Fruit fly (Drosophila melanogaster) ovary, adult (tissue): ENCODE measurements around the gene lark.
A peak's percentile ranks its signal among the peaks of the same experiment; 100 is the strongest.

ENCODE experiments used
- CG17801 ChIP-seq: fragments of 200-800 bp; optimal IDR thresholded peaks from 2 replicates; lab custom pipeline; 2019; ENCODE audit warnings: missing biosample characterization, mild to moderate bottlenecking, missing genetic modification characterization, moderate library complexity; ENCODE audit not compliant: partially characterized antibody

The lark gene

DNA sequence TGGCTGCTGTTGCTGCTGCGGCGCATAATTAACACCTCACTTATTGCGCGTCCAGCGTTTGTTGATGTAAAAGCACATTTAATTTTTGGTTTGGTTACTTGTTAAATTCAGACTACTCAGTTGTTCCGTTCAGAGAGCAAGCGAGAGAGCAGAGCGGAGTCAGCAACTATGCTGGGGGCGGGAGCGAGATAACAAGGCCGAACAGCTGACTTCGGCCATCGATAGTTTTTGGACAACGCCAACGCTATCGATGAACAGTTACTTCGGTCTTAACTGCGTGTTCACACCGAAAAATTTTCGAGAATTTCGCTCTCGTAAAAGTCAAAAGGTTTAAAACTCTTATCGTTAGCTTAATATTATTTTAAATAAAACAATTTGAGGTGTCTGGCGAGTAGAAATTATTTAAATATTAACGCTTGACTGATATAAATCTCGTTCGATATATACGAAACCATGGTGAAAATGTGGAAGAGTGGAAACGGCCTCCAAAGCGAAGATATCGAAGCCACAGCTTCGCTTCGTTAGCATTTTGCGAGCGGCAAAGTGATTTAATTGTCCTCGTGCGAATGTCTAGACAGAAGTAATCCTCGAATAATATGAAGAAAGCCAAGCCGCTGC, 42.4 kb downstream of the lark start, which contains the start of the genes SMSr and smid:
Gene SMSr (minus strand): TSS at position 116 of the 618 bp plus-strand sequence.
Gene smid (plus strand): TSS at position 256 of the 618 bp plus-strand sequence.
- peak; percentile 26 for TF ChIP-seq CG17801 (GFP tag; lab: Kevin White, UChicago)

DNA sequence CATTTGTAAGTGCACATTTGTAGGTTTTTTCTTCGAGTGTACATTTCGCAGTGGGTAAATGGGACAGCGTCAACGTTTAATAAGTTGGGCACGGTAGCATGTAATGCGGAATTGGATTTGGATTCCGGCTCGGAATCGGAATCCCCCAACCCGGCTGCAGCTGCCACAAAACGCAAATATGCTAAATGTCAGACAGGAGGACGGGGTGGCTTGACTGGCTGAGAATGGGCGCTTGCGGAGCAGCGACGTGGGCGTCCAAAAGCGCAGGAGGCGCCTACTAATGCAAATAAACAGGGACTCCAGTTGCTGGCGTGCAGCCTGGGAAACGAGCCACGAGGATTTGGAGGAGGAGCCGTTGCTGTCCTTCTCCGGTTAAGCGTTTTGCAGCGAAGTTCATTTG, 48.7 kb downstream of the lark start, which contains the start of gene CG8564:
Gene CG8564 (minus strand): TSS at position 101 of the 400 bp plus-strand sequence.
- TF ChIP-seq CG17801 (GFP tag; lab: Kevin White, UChicago): no peak

DNA sequence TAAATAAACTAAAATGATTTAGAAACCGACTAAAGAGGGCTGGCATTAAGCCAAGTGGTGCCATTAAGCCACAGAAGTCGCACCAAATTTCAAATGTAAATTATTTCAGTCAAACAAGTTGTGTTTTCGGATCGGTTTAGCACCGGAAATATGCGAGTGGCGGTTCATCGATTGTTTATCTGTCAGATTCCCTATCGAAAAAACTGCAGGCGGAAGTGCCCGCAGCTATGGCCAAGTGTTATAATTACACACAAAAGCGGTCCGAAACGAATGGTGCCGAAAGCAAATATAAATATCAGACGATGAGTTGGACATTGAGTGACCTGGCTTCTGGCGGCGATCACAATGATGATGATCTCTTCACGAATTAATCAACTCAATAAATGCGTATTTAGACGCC, 50.9 kb downstream of the lark start:
- no peak for TF ChIP-seq CG17801 (GFP tag; lab: Kevin White, UChicago)

DNA sequence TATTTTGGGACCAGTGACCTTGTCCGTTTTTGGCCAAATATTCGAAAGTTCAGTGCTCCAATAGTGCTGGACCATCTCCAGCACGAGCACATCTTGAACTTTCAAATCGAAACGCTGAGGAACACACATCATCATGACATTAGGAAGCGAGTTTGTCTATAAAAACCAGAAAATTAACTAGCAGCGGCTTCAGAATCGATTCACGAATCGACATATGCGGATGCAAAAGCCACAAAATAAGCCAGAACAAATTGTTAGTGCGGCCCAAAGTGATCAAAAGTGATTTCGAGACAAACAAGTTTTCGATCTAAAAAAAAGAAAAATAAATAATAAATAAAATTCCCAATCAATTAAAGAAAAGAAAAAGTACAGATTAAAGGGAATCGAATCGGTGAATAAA, 51.4 kb downstream of the lark start, which contains the start of gene CG8563:
Gene CG8563 (plus strand): TSS at position 301 of the 400 bp plus-strand sequence.
- no peak for TF ChIP-seq CG17801 (GFP tag; lab: Kevin White, UChicago)
